Worm (Caenorhabditis elegans): ENCODE results near the gene spr-1.

spr-1 gene

ce11 chrV:8130149-8130661, 1.1 kb upstream of the spr-1 start, which contains the start of gene snap-1 (continued):
- TF ChIP-seq ztf-6 (GFP tag; IDR thresholded peaks at IDR 0.05) (no peak), egrh-3 (GFP tag; IDR thresholded peaks at IDR 0.05) (no peak), ceh-40 (GFP tag; IDR thresholded peaks at IDR 0.05) (0 out of 2 replicates have a peak, but pooled peaks have one; percentile 46), egl-44 (GFP tag; IDR thresholded peaks at IDR 0.05) (no peak), fkh-3 (tag; optimal IDR thresholded peaks at IDR 0.05) (no peak), mcd-1 (GFP tag; IDR thresholded peaks at IDR 0.05) (0 out of 2 replicates have a peak, but pooled peaks have one; percentile 47), pha-4 (tag; optimal IDR thresholded peaks at IDR 0.05) (no peak), bed-2 (GFP tag; IDR thresholded peaks at IDR 0.05) (no peak), K12H6.12 (tag; optimal IDR thresholded peaks at IDR 0.05) (peak; percentile 73), F39B2.1 (GFP tag; IDR thresholded peaks at IDR 0.05) (no peak), zfh-2 (GFP tag; conservative IDR thresholded peaks at IDR 0.05) (no peak), nhr-120 (GFP tag; IDR thresholded peaks at IDR 0.05) (no peak), sptf-2 (GFP tag; optimal IDR thresholded peaks at IDR 0.05) (no peak), hmg-20 (GFP tag; IDR thresholded peaks at IDR 0.05) (no peak), mel-28 (tag; optimal IDR thresholded peaks at IDR 0.05; ENCODE audit: borderline replicate concordance) (no peak), K11D2.4 (GFP tag; IDR thresholded peaks at IDR 0.05) (no peak), ztf-25 (GFP tag; IDR thresholded peaks at IDR 0.05) (no peak), cebp-2 (GFP tag; IDR thresholded peaks at IDR 0.05) (no peak), lin-35 (GFP tag; optimal IDR thresholded peaks at IDR 0.05) (peak in 1 of 3 experiments; percentile 44), C06A6.2 (GFP tag; conservative IDR thresholded peaks at IDR 0.05) (no peak), ztf-22 (GFP tag; optimal IDR thresholded peaks at IDR 0.05) (no peak), atf-7 (tag; optimal IDR thresholded peaks at IDR 0.05) (no peak), egl-18 (GFP tag; IDR thresholded peaks at IDR 0.05) (no peak), chd-7 (tag; optimal IDR thresholded peaks at IDR 0.05) (no peak), aptf-2 (GFP tag; conservative IDR thresholded peaks at IDR 0.05) (no peak), pbrm-1 (GFP tag; IDR thresholded peaks at IDR 0.05) (peak; percentile 27; the same call in 1 of the 2 replicates), rec-8 (tag; optimal IDR thresholded peaks at IDR 0.05) (no peak), let-607 (tag; optimal IDR thresholded peaks at IDR 0.05) (no peak)

- no peak for TF ChIP-seq hlh-26 (GFP tag; conservative IDR thresholded peaks at IDR 0.05)
- TF ChIP-seq madf-6 (GFP tag; IDR thresholded peaks at IDR 0.05): peak; percentile 38; the same call in 1 of the 2 replicates
- 0 out of 2 replicates have a peak, but pooled peaks have one; percentile 22 for TF ChIP-seq ceh-40 (GFP tag; IDR thresholded peaks at IDR 0.05)
- TF ChIP-seq rpc-1 (optimal IDR thresholded peaks at IDR 0.05): peak; percentile 28
- no peak for TF ChIP-seq rpc-1 (tag; optimal IDR thresholded peaks at IDR 0.05)
- no peak for TF ChIP-seq ZK185.1 (tag; optimal IDR thresholded peaks at IDR 0.05; ENCODE audit: poor library complexity, severe bottlenecking)
- TF ChIP-seq dpl-1 (GFP tag; optimal IDR thresholded peaks at IDR 0.05): no peak
- no peak for TF ChIP-seq attf-3 (GFP tag; conservative IDR thresholded peaks at IDR 0.05)
- peak; percentile 47 for TF ChIP-seq D2030.7 (GFP tag; IDR thresholded peaks at IDR 0.05)
- no peak for TF ChIP-seq nhr-90 (tag; optimal IDR thresholded peaks at IDR 0.05)
- TF ChIP-seq hsf-1 (GFP tag; IDR thresholded peaks at IDR 0.05): peak; percentile 66
- TF ChIP-seq rec-8 (tag; optimal IDR thresholded peaks at IDR 0.05): no peak
- TF ChIP-seq egrh-3 (GFP tag; IDR thresholded peaks at IDR 0.05): no peak
- TF ChIP-seq rcor-1 (GFP tag; IDR thresholded peaks at IDR 0.05): peak; percentile 14; the same call in 1 of the 2 replicates
- peak; percentile 16 for TF ChIP-seq snpc-1.3 (tag; optimal IDR thresholded peaks at IDR 0.05; ENCODE audit: insufficient read depth)
- peak; percentile 34; the same call in 1 of the 2 replicates for TF ChIP-seq ceh-100 (GFP tag; IDR thresholded peaks at IDR 0.05)
- no peak for TF ChIP-seq sea-2 (GFP tag; IDR thresholded peaks at IDR 0.05)
These were observed 567 bp upstream of the spr-1 start for ce11 chrV:8129719-8130118.
